Fruit fly (Drosophila melanogaster): ENCODE measurements around the gene CG7102.

Gene CG7102

dm6 chr2L:7926288-7927061 is 39.2 kb upstream of the CG7102 start (continued):
- no peak for TF ChIP-seq Mrtf (GFP tag; IDR thresholded peaks at IDR 0.05)
- TF ChIP-seq insv (GFP tag; optimal IDR thresholded peaks at IDR 0.05): no peak
- TF ChIP-seq btn (GFP tag; optimal IDR thresholded peaks at IDR 0.05): no peak
- TF ChIP-seq CG18599 (GFP tag; optimal IDR thresholded peaks at IDR 0.05): peak; percentile 37
- TF ChIP-seq pzg (GFP tag; optimal IDR thresholded peaks at IDR 0.05): no peak
- peak; percentile 31 for TF ChIP-seq nom (GFP tag; optimal IDR thresholded peaks at IDR 0.05)
- no peak for TF ChIP-seq otp (GFP tag; IDR thresholded peaks at IDR 0.05)
- peak; percentile 47; the same call in 1 of the 3 replicates for TF ChIP-seq dysf (GFP tag; IDR thresholded peaks at IDR 0.05)
- no peak for TF ChIP-seq Doc3 (GFP tag; IDR thresholded peaks at IDR 0.05; ENCODE audit: partially characterized antibody)
- no peak for TF ChIP-seq Dek (tag; optimal IDR thresholded peaks at IDR 0.05)
- no peak for TF ChIP-seq cwo (GFP tag; optimal IDR thresholded peaks at IDR 0.05)
- peak; percentile 43 for TF ChIP-seq Med (GFP tag)
- TF ChIP-seq HLH54F (GFP tag; optimal IDR thresholded peaks at IDR 0.05): no peak
- TF ChIP-seq Aef1 (GFP tag; IDR thresholded peaks at IDR 0.05): no peak
- TF ChIP-seq ranshi (GFP tag; IDR thresholded peaks at IDR 0.05): no peak
- TF ChIP-seq chn (GFP tag; optimal IDR thresholded peaks at IDR 0.05): no peak
- no peak for TF ChIP-seq CG14014 (GFP tag; IDR thresholded peaks at IDR 0.05)
- TF ChIP-seq sob (GFP tag; IDR thresholded peaks at IDR 0.05): no peak
- TF ChIP-seq Usf (GFP tag; optimal IDR thresholded peaks at IDR 0.05): no peak
- TF ChIP-seq CG2889 (GFP tag; IDR thresholded peaks at IDR 0.05): no peak
- TF ChIP-seq sqz (GFP tag; optimal IDR thresholded peaks at IDR 0.05): peak; percentile 42
- no peak for TF ChIP-seq CG2202 (tag; optimal IDR thresholded peaks at IDR 0.05)
- no peak for TF ChIP-seq CG4820 (GFP tag; optimal IDR thresholded peaks at IDR 0.05)
- no peak for TF ChIP-seq toy (GFP tag; IDR thresholded peaks at IDR 0.05)
- TF ChIP-seq CG18764 (GFP tag; optimal IDR thresholded peaks at IDR 0.05): no peak
- TF ChIP-seq hbn (GFP tag; IDR thresholded peaks at IDR 0.05; ENCODE audit: partially characterized antibody): no peak
- TF ChIP-seq Dp (GFP tag; optimal IDR thresholded peaks at IDR 0.05): no peak
- TF ChIP-seq CG32532 (GFP tag; IDR thresholded peaks at IDR 0.05): no peak
- no peak for TF ChIP-seq CG34422 (GFP tag; IDR thresholded peaks at IDR 0.05)
- no peak for TF ChIP-seq ham (GFP tag; IDR thresholded peaks at IDR 0.05)
- no peak for TF ChIP-seq CoRest (tag; optimal IDR thresholded peaks at IDR 0.05)
- TF ChIP-seq ab (GFP tag; optimal IDR thresholded peaks at IDR 0.05): no peak
- TF ChIP-seq zen2 (GFP tag; IDR thresholded peaks at IDR 0.05; ENCODE audit: partially characterized antibody): no peak
- no peak for TF ChIP-seq ash1 (GFP tag; optimal IDR thresholded peaks at IDR 0.05)
- TF ChIP-seq Hand (GFP tag; optimal IDR thresholded peaks at IDR 0.05): no peak
- TF ChIP-seq Ets97D (GFP tag; optimal IDR thresholded peaks at IDR 0.05): no peak
- TF ChIP-seq D (optimal IDR thresholded peaks at IDR 0.05): no peak
- no peak for TF ChIP-seq D (GFP tag; optimal IDR thresholded peaks at IDR 0.05)
- no peak for TF ChIP-seq Camta (GFP tag; optimal IDR thresholded peaks at IDR 0.05)
- no peak for TF ChIP-seq CG9215 (GFP tag; IDR thresholded peaks at IDR 0.05)
- no peak for TF ChIP-seq BEAF-32 (GFP tag; optimal IDR thresholded peaks at IDR 0.05)
- TF ChIP-seq Hsf (GFP tag; optimal IDR thresholded peaks at IDR 0.05): no peak
- no peak for TF ChIP-seq da (GFP tag; optimal IDR thresholded peaks at IDR 0.05)
- TF ChIP-seq Hey (tag; optimal IDR thresholded peaks at IDR 0.05): peak; percentile 99
- TF ChIP-seq CG10147 (GFP tag; optimal IDR thresholded peaks at IDR 0.05): no peak
- no peak for TF ChIP-seq gsb-n (tag; optimal IDR thresholded peaks at IDR 0.05)
- no peak for TF ChIP-seq chm (GFP tag; IDR thresholded peaks at IDR 0.05)
- no peak for TF ChIP-seq disco-r (GFP tag; optimal IDR thresholded peaks at IDR 0.05)
- TF ChIP-seq yki (optimal IDR thresholded peaks at IDR 0.05): no peak
- TF ChIP-seq CG12769 (tag; optimal IDR thresholded peaks at IDR 0.05): no peak
